Worm (Caenorhabditis elegans) whole organism, late embryonic: ENCODE data around the gene ZC204.14.

Experiments
- C08G9.2 ChIP-seq: sonication (generic microtip); optimal IDR thresholded peaks from 2 replicates; lab custom pipeline; 2016; ENCODE audit warnings: mild to moderate bottlenecking, missing genetic modification characterization, moderate library complexity, missing compliant biosample characterization
- F13H6.1 ChIP-seq: sonication (generic microtip); optimal IDR thresholded peaks from 2 replicates; lab custom pipeline; 2016; ENCODE audit warnings: missing genetic modification characterization, missing compliant biosample characterization
- K09A11.1 ChIP-seq: sonication (generic microtip); optimal IDR thresholded peaks from 2 replicates; lab custom pipeline; 2017; ENCODE audit warnings: antibody characterized with exemption, mild to moderate bottlenecking, missing genetic modification characterization, missing compliant biosample characterization; ENCODE audit not compliant: insufficient read depth
- T23F11.4 ChIP-seq: fragments of 200-800 bp; sonication (Bioruptor generic); optimal IDR thresholded peaks from 2 replicates; lab custom pipeline; 2018; ENCODE audit warnings: mild to moderate bottlenecking, missing genetic modification characterization, missing compliant biosample characterization
- Y22D7AL.16 ChIP-seq: sonication (generic microtip); optimal IDR thresholded peaks from 2 replicates; lab custom pipeline; 2016; ENCODE audit warnings: missing genetic modification characterization, missing compliant biosample characterization
- ceh-14 ChIP-seq: sonication (generic microtip); optimal IDR thresholded peaks from 2 replicates; lab custom pipeline; 2016; ENCODE audit warnings: missing genotype, missing genetic modification characterization, missing compliant biosample characterization
- ceh-19 ChIP-seq: fragments of 200-800 bp; sonication (Bioruptor generic); optimal IDR thresholded peaks from 2 replicates; lab custom pipeline; 2018; ENCODE audit warnings: mild to moderate bottlenecking, missing genetic modification characterization, missing compliant biosample characterization
- ceh-22 ChIP-seq: sonication (generic microtip); optimal IDR thresholded peaks from 2 replicates; lab custom pipeline; 2017; ENCODE audit warnings: missing biosample characterization, missing genetic modification characterization
- ceh-31 ChIP-seq: sonication (generic microtip); optimal IDR thresholded peaks from 2 replicates; lab custom pipeline; 2016; ENCODE audit warnings: missing genetic modification characterization, missing compliant biosample characterization
- ceh-34 ChIP-seq: sonication (generic microtip); optimal IDR thresholded peaks from 2 replicates; lab custom pipeline; 2016; ENCODE audit warnings: mild to moderate bottlenecking, missing genetic modification characterization, missing compliant biosample characterization
- ceh-45 ChIP-seq: fragments of 200-800 bp; sonication (Bioruptor generic); IDR thresholded peaks from 2 replicates; pipeline ENCODE4 v1.3.6; 2022; ENCODE audit warnings: missing genetic modification reagents, missing genetic modification characterization, missing compliant biosample characterization
- dmd-4 ChIP-seq: sonication (generic microtip); optimal IDR thresholded peaks from 2 replicates; lab custom pipeline; 2016; ENCODE audit warnings: borderline replicate concordance, missing genetic modification characterization, missing compliant biosample characterization
- dve-1 ChIP-seq: sonication (generic microtip); optimal IDR thresholded peaks from 2 replicates; lab custom pipeline; 2017; ENCODE audit warnings: antibody characterized with exemption, mild to moderate bottlenecking, missing genetic modification characterization, missing compliant biosample characterization
- elt-4 ChIP-seq: sonication (generic microtip); optimal IDR thresholded peaks from 2 replicates; lab custom pipeline; 2016; ENCODE audit warnings: missing genetic modification characterization, missing compliant biosample characterization
- ets-4 ChIP-seq: sonication (generic microtip); optimal IDR thresholded peaks from 2 replicates; lab custom pipeline; 2016; ENCODE audit warnings: missing genetic modification characterization, missing compliant biosample characterization
- eyg-1 ChIP-seq: sonication (generic microtip); optimal IDR thresholded peaks from 2 replicates; lab custom pipeline; 2016; ENCODE audit warnings: missing genotype, missing genetic modification characterization, missing compliant biosample characterization
- fax-1 ChIP-seq: sonication (generic microtip); optimal IDR thresholded peaks from 2 replicates; lab custom pipeline; 2016; ENCODE audit warnings: missing genotype, missing genetic modification characterization, missing compliant biosample characterization
- fkh-10 ChIP-seq: fragments of 150-350 bp; optimal IDR thresholded peaks from 2 replicates; lab custom pipeline; 2014; ENCODE audit warnings: missing biosample characterization, missing genetic modification reagents, missing genetic modification characterization
- fkh-6 ChIP-seq: sonication (generic microtip); optimal IDR thresholded peaks from 2 replicates; lab custom pipeline; 2016; ENCODE audit warnings: missing genetic modification characterization, missing compliant biosample characterization
- hlh-13 ChIP-seq: fragments of 200-800 bp; sonication (Bioruptor generic); optimal IDR thresholded peaks from 2 replicates; lab custom pipeline; 2018; ENCODE audit warnings: mild to moderate bottlenecking, missing genetic modification characterization, missing compliant biosample characterization
- hlh-15 ChIP-seq: sonication (generic microtip); optimal IDR thresholded peaks from 2 replicates; lab custom pipeline; 2016; ENCODE audit warnings: missing genetic modification characterization, missing compliant biosample characterization
- hlh-6 ChIP-seq: sonication (generic microtip); optimal IDR thresholded peaks from 2 replicates; lab custom pipeline; 2016; ENCODE audit warnings: missing genotype, missing genetic modification characterization, missing compliant biosample characterization
- hlh-8 ChIP-seq: sonication (generic microtip); optimal IDR thresholded peaks from 2 replicates; lab custom pipeline; 2016; ENCODE audit warnings: missing genotype, missing genetic modification characterization, missing compliant biosample characterization
- lim-6 ChIP-seq: sonication (generic microtip); optimal IDR thresholded peaks from 2 replicates; lab custom pipeline; 2016; ENCODE audit warnings: missing genetic modification characterization, missing compliant biosample characterization
- madf-2 ChIP-seq: sonication (generic microtip); optimal IDR thresholded peaks from 2 replicates; lab custom pipeline; 2017; ENCODE audit warnings: missing genetic modification characterization, missing compliant biosample characterization
- mec-3 ChIP-seq: sonication (generic microtip); optimal IDR thresholded peaks from 2 replicates; lab custom pipeline; 2016; ENCODE audit warnings: borderline replicate concordance, missing genetic modification characterization, missing compliant biosample characterization
- nhr-11 ChIP-seq: fragments of 150-350 bp; optimal IDR thresholded peaks from 2 replicates; lab custom pipeline; 2014; ENCODE audit warnings: missing biosample characterization, missing genetic modification characterization
- nhr-232 ChIP-seq: sonication (generic microtip); optimal IDR thresholded peaks from 2 replicates; lab custom pipeline; 2016; ENCODE audit warnings: missing genetic modification characterization, missing compliant biosample characterization
- odd-2 ChIP-seq: sonication (generic microtip); optimal IDR thresholded peaks from 2 replicates; lab custom pipeline; 2017; ENCODE audit warnings: antibody characterized with exemption, mild to moderate bottlenecking, missing genetic modification characterization, missing compliant biosample characterization
- pat-9 ChIP-seq: fragments of 200-800 bp; sonication (Bioruptor generic); optimal IDR thresholded peaks from 2 replicates; lab custom pipeline; 2018; ENCODE audit warnings: mild to moderate bottlenecking, missing genetic modification characterization, moderate library complexity, missing compliant biosample characterization
- pax-1 ChIP-seq: fragments of 150-350 bp; optimal IDR thresholded peaks from 2 replicates; lab custom pipeline; 2014; ENCODE audit warnings: missing biosample characterization, missing genetic modification characterization
- pha-2 ChIP-seq: sonication (generic microtip); optimal IDR thresholded peaks from 2 replicates; lab custom pipeline; 2017; ENCODE audit warnings: mild to moderate bottlenecking, missing genetic modification characterization, missing compliant biosample characterization
- pqm-1 ChIP-seq: sonication (generic microtip); optimal IDR thresholded peaks from 2 replicates; lab custom pipeline; 2016; ENCODE audit warnings: missing genetic modification characterization, missing compliant biosample characterization
- rnt-1 ChIP-seq: sonication (generic microtip); optimal IDR thresholded peaks from 2 replicates; lab custom pipeline; 2016; ENCODE audit warnings: missing genetic modification characterization, missing compliant biosample characterization
- sdc-2 ChIP-seq: sonication (generic microtip); optimal IDR thresholded peaks from 2 replicates; lab custom pipeline; 2016; ENCODE audit warnings: missing genotype, missing genetic modification characterization, missing compliant biosample characterization
- sox-4 ChIP-seq: sonication (generic microtip); optimal IDR thresholded peaks from 2 replicates; lab custom pipeline; 2017; ENCODE audit warnings: mild to moderate bottlenecking, missing genetic modification characterization, inconsistent platforms, missing compliant biosample characterization
- syd-9 ChIP-seq: sonication (generic microtip); optimal IDR thresholded peaks from 2 replicates; lab custom pipeline; 2016; ENCODE audit warnings: mild to moderate bottlenecking, missing genetic modification characterization, moderate library complexity, missing compliant biosample characterization
- tbx-2 ChIP-seq: sonication (generic microtip); optimal IDR thresholded peaks from 2 replicates; lab custom pipeline; 2016; ENCODE audit warnings: missing genetic modification characterization, missing compliant biosample characterization
- unc-3 ChIP-seq, 2 experiments: fragments of 200-800 bp in 1 of 2; sonication (Bioruptor generic) in 1 of 2; sonication (generic microtip) in 1 of 2; conservative IDR thresholded peaks in 1 of 2; optimal IDR thresholded peaks in 1 of 2; 2 replicates each; pipeline versions ENCODE4 v1.3.6 to Lab custom; 2016 to 2022; ENCODE audit warnings: missing compliant biosample characterization in 2 of 2, missing genetic modification characterization in 2 of 2, missing genetic modification reagents in 1 of 2
- unc-55 ChIP-seq: sonication (generic microtip); optimal IDR thresholded peaks from 2 replicates; lab custom pipeline; 2017; ENCODE audit warnings: missing biosample characterization, missing genetic modification reagents, missing genetic modification characterization
- unc-86 ChIP-seq: sonication (generic microtip); optimal IDR thresholded peaks from 2 replicates; lab custom pipeline; 2016; ENCODE audit warnings: missing genetic modification characterization, missing compliant biosample characterization

ZC204.14 gene

ce11 chrII:1662881-1663280 is at the start of gene ZC204.14:
ZC204.14 (minus strand) TSS chrII:1662949.
- no peak for TF ChIP-seq nhr-232
- no peak for TF ChIP-seq Y22D7AL.16 (tag; lab: Kevin White, UChicago)
- no peak for TF ChIP-seq dve-1 (tag; lab: Kevin White, UChicago)
- TF ChIP-seq K09A11.1 (tag; lab: Kevin White, UChicago) = no peak
- no peak for TF ChIP-seq C08G9.2
- no peak for TF ChIP-seq madf-2 (tag; lab: Kevin White, UChicago)
- no peak for TF ChIP-seq sdc-2
- no peak for TF ChIP-seq unc-86 (tag; lab: Kevin White, UChicago)
- no peak for TF ChIP-seq hlh-15 (tag; lab: Kevin White, UChicago)

DNA sequence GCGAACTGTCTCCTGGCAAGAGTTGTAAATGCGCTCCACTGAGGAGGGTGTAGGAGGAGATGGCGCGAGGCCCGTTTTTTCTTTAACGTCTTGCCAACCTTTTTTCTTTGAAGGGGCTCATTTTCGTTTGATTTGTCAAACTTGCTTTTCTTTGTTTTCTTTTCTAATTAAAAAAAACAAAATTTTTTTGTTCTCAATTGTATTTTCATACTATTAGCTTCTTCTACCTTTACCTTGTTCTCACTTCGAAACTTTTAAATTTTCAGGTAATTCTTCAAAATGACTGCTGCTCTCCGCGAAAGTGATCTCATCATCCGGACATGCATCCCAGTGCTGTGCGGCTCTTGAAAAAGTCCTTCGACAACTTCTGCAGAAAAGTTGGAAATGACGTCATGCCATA is 47.2 kb upstream of the ZC204.14 start, which contains the start of gene fbxa-184:
fbxa-184 (plus strand) TSS at position 301 of the 400 bp plus-strand sequence.
- TF ChIP-seq fkh-6 (no peak), syd-9 (tag; lab: Kevin White, UChicago) (no peak), ets-4 (tag; lab: Kevin White, UChicago) (no peak), pax-1 (tag; lab: Kevin White, UChicago) (no peak), ceh-34 (no peak), rnt-1 (tag; lab: Kevin White, UChicago) (no peak), T23F11.4 (GFP tag; lab: Kevin White, UChicago) (no peak), unc-3 (GFP tag; conservative IDR thresholded peaks at IDR 0.05; lab: Robert Waterston, UW) (no peak), unc-3 (tag; optimal IDR thresholded peaks at IDR 0.05; lab: Kevin White, UChicago) (no peak), tbx-2 (no peak), unc-55 (GFP tag; lab: Kevin White, UChicago) (no peak)
- TF ChIP-seq, all 69 proteins: peak for 0

- TF ChIP-seq pat-9 (tag; lab: Kevin White, UChicago) = no peak
- TF ChIP-seq C08G9.2 = no peak
- TF ChIP-seq hlh-13 (GFP tag; lab: Kevin White, UChicago) = no peak
- no peak for TF ChIP-seq fkh-10
- no peak for TF ChIP-seq elt-4 (tag; lab: Kevin White, UChicago)
- TF ChIP-seq lim-6 (tag; lab: Kevin White, UChicago) = no peak
- TF ChIP-seq hlh-6 (tag; lab: Kevin White, UChicago) = no peak
- no peak for TF ChIP-seq unc-86 (tag; lab: Kevin White, UChicago)
- TF ChIP-seq ets-4 (tag; lab: Kevin White, UChicago) = no peak
- no peak for TF ChIP-seq F13H6.1 (tag; lab: Kevin White, UChicago)
- no peak for TF ChIP-seq mec-3 (tag; lab: Kevin White, UChicago)
- TF ChIP-seq hlh-8 (tag; lab: Kevin White, UChicago) = no peak
- no peak for TF ChIP-seq syd-9 (tag; lab: Kevin White, UChicago)
- TF ChIP-seq odd-2 (tag; lab: Kevin White, UChicago) = no peak
Observed at ce11 chrII:1706385-1706784, 43.6 kb upstream of the ZC204.14 start, which contains the start of gene sdz-18. sdz-18 (minus strand) TSS chrII:1706485.

DNA sequence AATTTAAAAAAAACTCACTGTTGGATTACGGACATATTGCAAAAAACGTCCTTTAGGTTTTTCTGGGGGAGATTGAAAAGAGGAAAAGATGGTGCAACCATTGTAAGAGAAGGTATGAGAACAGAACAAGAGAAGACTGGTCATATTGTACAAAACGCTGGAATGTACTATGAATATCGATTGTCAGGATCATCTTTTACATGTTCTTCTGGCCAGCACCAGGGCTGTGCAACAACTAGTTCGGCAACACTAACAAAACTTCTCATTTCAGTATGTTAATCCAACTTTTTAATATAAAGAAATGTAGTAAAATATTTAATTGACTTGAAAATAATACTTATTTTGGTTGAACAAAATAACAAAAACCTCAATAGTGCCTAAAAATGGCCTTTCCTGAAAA is 40.6 kb upstream of the ZC204.14 start, which contains the start of gene fbxb-47:
fbxb-47 (minus strand) TSS at position 101 of the 400 bp plus-strand sequence.
- TF ChIP-seq pha-2 (tag; lab: Kevin White, UChicago) = no peak
- no peak for TF ChIP-seq ceh-45 (GFP tag; lab: Robert Waterston, UW)
- TF ChIP-seq pqm-1 = no peak
- TF ChIP-seq fax-1 (tag; lab: Kevin White, UChicago) = no peak
- no peak for TF ChIP-seq ceh-31 (tag; lab: Kevin White, UChicago)
- TF ChIP-seq nhr-11 = no peak
- TF ChIP-seq ceh-22 (tag; lab: Kevin White, UChicago) = no peak
- no peak for TF ChIP-seq ceh-34
- TF ChIP-seq odd-2 (tag; lab: Kevin White, UChicago) = no peak
- no peak for TF ChIP-seq hlh-8 (tag; lab: Kevin White, UChicago)
- TF ChIP-seq ets-4 (tag; lab: Kevin White, UChicago) = no peak
- no peak for TF ChIP-seq ceh-14 (tag; lab: Kevin White, UChicago)
- TF ChIP-seq C08G9.2 = no peak
- TF ChIP-seq nhr-232 = no peak
- no peak for TF ChIP-seq ceh-19
- TF ChIP-seq tbx-2 = no peak
- TF ChIP-seq eyg-1 (tag; lab: Kevin White, UChicago) = no peak
- no peak for TF ChIP-seq sox-4 (tag; lab: Kevin White, UChicago)
- TF ChIP-seq hlh-6 (tag; lab: Kevin White, UChicago) = no peak
- no peak for TF ChIP-seq dmd-4 (tag; lab: Kevin White, UChicago)
